Fruit fly (Drosophila melanogaster) whole organism, wandering third instar larva: ENCODE results near the gene CG13074.

Source experiments
- Hr78 ChIP-seq: fragments of >200 bp; optimal IDR thresholded peaks from 2 replicates; lab custom pipeline; 2017; ENCODE audit warnings: missing biosample characterization, missing genetic modification characterization
- Rel ChIP-seq, 2 experiments: fragments of 200-800 bp; sonication (Bioruptor generic) in 1 of 2; optimal IDR thresholded peaks; 2 replicates in 1 of 2; 3 replicates in 1 of 2; lab custom pipeline; 2016 to 2019; ENCODE audit warnings: mild to moderate bottlenecking in 2 of 2, missing biosample characterization in 2 of 2, missing genetic modification characterization in 2 of 2, moderate library complexity in 1 of 2
- fru ChIP-seq: fragments of 200-800 bp; sonication (Bioruptor generic); optimal IDR thresholded peaks from 3 replicates; lab custom pipeline; 2016; ENCODE audit warnings: missing biosample characterization, mild to moderate bottlenecking, missing genetic modification characterization
- pan ChIP-seq: fragments of >200 bp; optimal IDR thresholded peaks from 2 replicates; lab custom pipeline; 2017

DNA sequence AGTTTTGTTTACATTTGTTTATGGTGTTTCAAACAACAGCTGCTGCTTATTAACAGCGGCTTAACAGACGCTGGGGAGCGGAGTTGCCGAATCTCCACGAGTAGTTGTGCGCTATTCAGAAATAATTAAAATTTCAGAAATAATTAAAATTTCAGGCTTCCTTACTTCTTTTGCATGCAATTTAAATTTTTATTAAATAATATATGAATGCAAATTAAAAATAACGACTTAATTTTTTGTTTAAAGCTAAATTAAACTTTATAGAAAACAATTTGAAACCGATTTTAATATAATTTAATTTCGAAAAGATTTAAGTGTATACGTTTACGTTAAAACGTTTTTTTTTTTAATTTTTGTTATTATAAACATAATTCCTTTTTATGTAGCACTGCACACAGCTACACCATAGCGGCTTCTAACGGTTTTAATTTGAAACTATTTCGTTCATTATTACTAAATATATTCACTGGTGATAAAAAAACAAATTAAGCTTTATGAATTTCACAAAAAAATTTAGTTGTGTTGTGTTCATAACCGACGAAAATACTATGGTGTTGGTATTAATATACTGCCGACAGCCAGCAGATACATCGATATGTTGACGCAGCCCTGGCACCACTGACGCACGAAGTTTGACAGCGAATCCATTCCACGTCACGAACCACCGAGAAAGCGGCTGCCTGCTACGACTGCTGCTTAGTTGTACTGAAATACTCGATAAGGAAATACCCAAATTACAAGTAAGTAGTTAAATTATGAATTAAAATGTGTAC, 31.9 kb upstream of the CG13074 start, which contains the start of gene SsRbeta:
- no peak for TF ChIP-seq fru (GFP tag; lab: Kevin White, UChicago)
- TF ChIP-seq Rel (GFP tag; optimal IDR thresholded peaks at IDR 0.05; lab: Kevin White, UChicago), result no peak
- peak; percentile 39 for TF ChIP-seq Rel (tag; optimal IDR thresholded peaks at IDR 0.05; lab: Kevin White, UChicago)
- TF ChIP-seq Hr78 (GFP tag; lab: Kevin White, UChicago), result no peak
- no peak for TF ChIP-seq pan (lab: Kevin White, UChicago)
